Fruit fly (Drosophila melanogaster) whole organism, pupa: ENCODE measurements around the gene GILT1.

Experiments
- CG10348 ChIP-seq: fragments of 200-800 bp; sonication (Bioruptor generic); IDR thresholded peaks from 2 replicates; pipeline ENCODE4 v1.3.6; 2022; ENCODE audit warnings: missing biosample characterization, missing genetic modification characterization
- CG14655 ChIP-seq: fragments of 200-800 bp; sonication (Bioruptor generic); optimal IDR thresholded peaks from 3 replicates; lab custom pipeline; 2017; ENCODE audit warnings: mild to moderate bottlenecking, missing biosample characterization, missing genetic modification reagents, missing genetic modification characterization
- CG15710 ChIP-seq: fragments of 200-800 bp; sonication (Bioruptor generic); optimal IDR thresholded peaks from 2 replicates; lab custom pipeline; 2018; ENCODE audit warnings: missing biosample characterization, mild to moderate bottlenecking, missing genetic modification characterization, moderate library complexity
- CG32121 ChIP-seq: fragments of 200-800 bp; sonication (Bioruptor generic); IDR thresholded peaks from 2 replicates; pipeline ENCODE4 v1.3.6; 2022; ENCODE audit warnings: missing biosample characterization, missing genetic modification characterization
- CG34367 ChIP-seq: fragments of 200-800 bp; sonication (Bioruptor generic); optimal IDR thresholded peaks from 2 replicates; lab custom pipeline; 2018; ENCODE audit warnings: missing biosample characterization, mild to moderate bottlenecking, missing genetic modification characterization
- CG4496 ChIP-seq: fragments of 200-800 bp; sonication (Bioruptor generic); IDR thresholded peaks from 3 replicates; pipeline ENCODE4 v1.3.6; 2022; ENCODE audit warnings: missing biosample characterization, missing genetic modification characterization
- CG8159 ChIP-seq: fragments of 200-800 bp; sonication (Bioruptor generic); optimal IDR thresholded peaks from 3 replicates; lab custom pipeline; 2018; ENCODE audit warnings: missing biosample characterization, mild to moderate bottlenecking, missing genetic modification characterization, moderate library complexity
- CG9948 ChIP-seq: fragments of 200-800 bp; sonication (Bioruptor generic); optimal IDR thresholded peaks from 2 replicates; lab custom pipeline; 2018; ENCODE audit warnings: missing biosample characterization, mild to moderate bottlenecking, missing genetic modification characterization, moderate library complexity
- D1 ChIP-seq: fragments of 200-800 bp; sonication (Bioruptor generic); optimal IDR thresholded peaks from 2 replicates; lab custom pipeline; 2018; ENCODE audit warnings: missing biosample characterization, mild to moderate bottlenecking, missing genetic modification characterization, moderate library complexity
- EcR ChIP-seq: fragments of 200-800 bp; sonication (Bioruptor generic); optimal IDR thresholded peaks from 3 replicates; lab custom pipeline; 2019; ENCODE audit warnings: missing biosample characterization, missing genetic modification characterization, mild to moderate bottlenecking, moderate library complexity, missing genetic modification reagents
- Pif1A ChIP-seq: fragments of 200-800 bp; sonication (Bioruptor generic); optimal IDR thresholded peaks from 3 replicates; lab custom pipeline; 2016; ENCODE audit warnings: missing biosample characterization, missing genetic modification characterization
- Pif1B ChIP-seq: fragments of 200-800 bp; sonication (Bioruptor generic); optimal IDR thresholded peaks from 3 replicates; lab custom pipeline; 2016; ENCODE audit warnings: missing biosample characterization, missing genetic modification characterization
- fd96Ca ChIP-seq: fragments of 200-800 bp; sonication (Bioruptor generic); IDR thresholded peaks from 3 replicates; pipeline ENCODE4 v1.3.6; 2022; ENCODE audit warnings: missing biosample characterization, missing genetic modification characterization
- rn ChIP-seq: fragments of 200-800 bp; sonication (Bioruptor generic); IDR thresholded peaks from 2 replicates; pipeline ENCODE4 v1.3.6; 2022; ENCODE audit warnings: missing biosample characterization, missing genetic modification characterization

DNA sequence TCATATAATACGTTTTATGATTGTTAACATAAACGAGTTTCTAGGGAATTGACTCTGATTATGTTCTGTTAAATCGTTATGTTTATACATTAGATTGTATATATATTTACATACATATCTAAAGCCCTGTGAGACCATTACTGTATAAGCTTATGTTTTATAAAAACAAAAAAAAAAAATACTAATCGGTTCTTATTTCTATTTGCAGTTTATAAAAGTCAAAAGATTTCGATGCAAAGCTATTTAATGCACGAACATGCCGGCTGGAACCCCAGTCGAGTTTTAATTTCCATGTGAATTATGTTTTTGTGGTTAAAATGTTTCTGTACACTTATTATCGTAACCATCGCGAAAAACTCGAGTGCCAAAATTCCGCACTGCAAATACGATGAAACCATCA is 48.3 kb downstream of the GILT1 start, which contains the start of gene mthl12:
- TF ChIP-seq CG32121 (GFP tag; lab: Robert Waterston, UW) (no peak), CG14655 (GFP tag; lab: Kevin White, UChicago) (no peak), fd96Ca (GFP tag; lab: Robert Waterston, UW) (no peak), D1 (no peak), Pif1A (no peak), CG15710 (tag; lab: Kevin White, UChicago) (no peak), rn (no peak), CG8159 (no peak), CG4496 (GFP tag; lab: Robert Waterston, UW) (no peak), EcR (GFP tag; lab: Kevin White, UChicago) (no peak), CG34367 (tag; lab: Kevin White, UChicago) (no peak), CG10348 (GFP tag; lab: Robert Waterston, UW) (no peak), CG9948 (tag; lab: Kevin White, UChicago) (no peak), Pif1B (GFP tag; lab: Kevin White, UChicago) (no peak)
